Fruit fly (Drosophila melanogaster) whole organism, embryonic: ENCODE data around the gene CG13313.

ENCODE experiments used
- B-H2 ChIP-seq: fragments of 200-800 bp; sonication (Bioruptor generic); optimal IDR thresholded peaks from 2 replicates; lab custom pipeline; 2018; ENCODE audit warnings: missing biosample characterization, mild to moderate bottlenecking, missing genetic modification characterization
- Bdp1 ChIP-seq: fragments of 200-800 bp; sonication (Bioruptor generic); optimal IDR thresholded peaks from 3 replicates; lab custom pipeline; 2016; ENCODE audit warnings: missing biosample characterization, missing genetic modification characterization
- CG10321 ChIP-seq: fragments of 200-800 bp; sonication (Bioruptor generic); IDR thresholded peaks from 2 replicates; pipeline ENCODE4 v1.3.6; 2022; ENCODE audit warnings: missing biosample characterization, missing genetic modification characterization
- CG10543 ChIP-seq: fragments of 200-800 bp; sonication (Bioruptor generic); optimal IDR thresholded peaks from 3 replicates; lab custom pipeline; 2017; ENCODE audit warnings: missing biosample characterization, mild to moderate bottlenecking, missing genetic modification characterization, moderate library complexity
- CG10959 ChIP-seq: fragments of 200-800 bp; sonication (Bioruptor generic); IDR thresholded peaks from 2 replicates; pipeline ENCODE4 v1.3.6; 2022; ENCODE audit warnings: missing biosample characterization, missing genetic modification characterization
- CG12744 ChIP-seq: fragments of 200-800 bp; sonication (Bioruptor generic); optimal IDR thresholded peaks from 2 replicates; lab custom pipeline; 2016; ENCODE audit warnings: missing biosample characterization, missing genetic modification characterization
- CG13287 ChIP-seq: fragments of 200-800 bp; sonication (Bioruptor generic); IDR thresholded peaks from 2 replicates; pipeline ENCODE4 v1.3.6; 2022; ENCODE audit warnings: missing biosample characterization, missing genetic modification characterization; ENCODE audit not compliant: partially characterized antibody
- CG13624 ChIP-seq: fragments of 200-800 bp; sonication (Bioruptor generic); optimal IDR thresholded peaks from 2 replicates; lab custom pipeline; 2016; ENCODE audit warnings: missing biosample characterization, missing genetic modification characterization
- CG15011 ChIP-seq: fragments of 200-800 bp; sonication (Bioruptor generic); optimal IDR thresholded peaks from 3 replicates; lab custom pipeline; 2018; ENCODE audit warnings: missing biosample characterization, mild to moderate bottlenecking, missing genetic modification characterization
- CG18011 ChIP-seq: fragments of 200-800 bp; sonication (Bioruptor generic); optimal IDR thresholded peaks from 2 replicates; lab custom pipeline; 2017; ENCODE audit warnings: missing biosample characterization, missing genetic modification characterization, mild to moderate bottlenecking, moderate library complexity, missing genotype
- CG2129 ChIP-seq: fragments of 200-800 bp; sonication (Bioruptor generic); IDR thresholded peaks from 2 replicates; pipeline ENCODE4 v1.3.6; 2022; ENCODE audit warnings: missing biosample characterization, missing genetic modification characterization; ENCODE audit not compliant: partially characterized antibody
- CG32767 ChIP-seq: fragments of 200-800 bp; sonication (Bioruptor generic); IDR thresholded peaks from 2 replicates; pipeline ENCODE4 v1.3.6; 2022; ENCODE audit warnings: missing biosample characterization, missing genetic modification characterization
- CG3847 ChIP-seq: fragments of 200-800 bp; sonication (Bioruptor generic); IDR thresholded peaks from 2 replicates; pipeline ENCODE4 v1.3.6; 2022; ENCODE audit warnings: missing biosample characterization, missing genetic modification characterization
- CG4328 ChIP-seq: fragments of 200-800 bp; sonication (Bioruptor generic); optimal IDR thresholded peaks from 3 replicates; lab custom pipeline; 2017; ENCODE audit warnings: missing biosample characterization, missing genetic modification reagents, missing genetic modification characterization
- CG4820 ChIP-seq: fragments of 200-800 bp; sonication (Bioruptor generic); optimal IDR thresholded peaks from 3 replicates; lab custom pipeline; 2016; ENCODE audit warnings: missing biosample characterization, missing genetic modification characterization
- CG7556 ChIP-seq: fragments of 200-800 bp; sonication (Bioruptor generic); optimal IDR thresholded peaks from 2 replicates; lab custom pipeline; 2017; ENCODE audit warnings: missing biosample characterization, mild to moderate bottlenecking, missing genetic modification characterization
- CG7786 ChIP-seq: fragments of 200-800 bp; sonication (Bioruptor generic); optimal IDR thresholded peaks from 2 replicates; lab custom pipeline; 2016; ENCODE audit warnings: missing biosample characterization, missing genetic modification characterization
- CG8478 ChIP-seq: fragments of >200 bp; optimal IDR thresholded peaks from 2 replicates; lab custom pipeline; 2018
- Deaf1 ChIP-seq: fragments of 200-800 bp; optimal IDR thresholded peaks from 3 replicates; lab custom pipeline; 2019; ENCODE audit warnings: missing biosample characterization, mild to moderate bottlenecking, missing genetic modification characterization, moderate library complexity
- Dip2 ChIP-seq: fragments of 200-800 bp; sonication (Bioruptor generic); IDR thresholded peaks from 2 replicates; pipeline ENCODE4 v1.3.6; 2022; ENCODE audit warnings: missing biosample characterization, missing genetic modification characterization
- GATAe ChIP-seq: fragments of 200-800 bp; sonication (Bioruptor generic); conservative IDR thresholded peaks from 2 replicates; pipeline ENCODE4 v1.3.6; 2022; ENCODE audit warnings: missing biosample characterization, missing genetic modification characterization
- HLH3B ChIP-seq: fragments of 200-800 bp; sonication (Bioruptor generic); IDR thresholded peaks from 2 replicates; pipeline ENCODE4 v1.3.6; 2022; ENCODE audit warnings: missing biosample characterization, missing genetic modification characterization
- Kr ChIP-seq: fragments of 200-800 bp; sonication (Bioruptor generic); optimal IDR thresholded peaks from 2 replicates; lab custom pipeline; 2017; ENCODE audit warnings: missing biosample characterization, mild to moderate bottlenecking, missing genetic modification characterization
- Med ChIP-seq: fragments of 200-800 bp; sonication (Bioruptor generic); peaks from one replicate; lab custom pipeline; 2016; ENCODE audit warnings: missing biosample characterization, missing genetic modification characterization, mild to moderate bottlenecking, inconsistent platforms, moderate library complexity
- Meics ChIP-seq: fragments of 200-800 bp; sonication (Bioruptor generic); optimal IDR thresholded peaks from 2 replicates; lab custom pipeline; 2017; ENCODE audit warnings: missing biosample characterization, mild to moderate bottlenecking, missing genetic modification characterization
- Mes4 ChIP-seq: fragments of 200-800 bp; sonication (Bioruptor generic); optimal IDR thresholded peaks from 2 replicates; lab custom pipeline; 2016; ENCODE audit warnings: missing biosample characterization, missing genetic modification characterization
- NC2α ChIP-seq: fragments of 200-800 bp; sonication (Bioruptor generic); optimal IDR thresholded peaks from 2 replicates; lab custom pipeline; 2016; ENCODE audit warnings: missing biosample characterization, missing genetic modification characterization
- NK7.1 ChIP-seq: fragments of 200-800 bp; sonication (Bioruptor generic); optimal IDR thresholded peaks from 3 replicates; lab custom pipeline; 2016; ENCODE audit warnings: missing biosample characterization, missing genetic modification characterization
- Pdp1 ChIP-seq, 2 experiments: fragments of 200-800 bp; sonication (Bioruptor generic); optimal IDR thresholded peaks; 3 replicates each; lab custom pipeline; 2016; ENCODE audit warnings: missing biosample characterization in 2 of 2, missing genetic modification characterization in 2 of 2, mild to moderate bottlenecking in 1 of 2, moderate library complexity in 1 of 2
- Side ChIP-seq: fragments of 200-800 bp; sonication (Bioruptor generic); optimal IDR thresholded peaks from 2 replicates; lab custom pipeline; 2016; ENCODE audit warnings: missing biosample characterization, missing genetic modification characterization
- Stat92E ChIP-seq, 3 experiments: fragments of >200 bp in 2 of 3; fragments of 200-800 bp in 1 of 3; sonication (Bioruptor generic) in 1 of 3; optimal IDR thresholded peaks; 2 replicates each; lab custom pipeline; 2017 to 2019; ENCODE audit warnings: missing biosample characterization in 3 of 3, missing genetic modification characterization in 3 of 3, mild to moderate bottlenecking in 1 of 3, moderate library complexity in 1 of 3
- Tbp ChIP-seq: fragments of >200 bp; optimal IDR thresholded peaks from 2 replicates; lab custom pipeline; 2018; ENCODE audit warnings: missing biosample characterization, missing genetic modification characterization
- bbx ChIP-seq: fragments of 200-800 bp; sonication (Bioruptor generic); IDR thresholded peaks from 2 replicates; pipeline ENCODE4 v1.3.6; 2022; ENCODE audit warnings: missing biosample characterization, missing genetic modification characterization; ENCODE audit not compliant: partially characterized antibody
- bsh ChIP-seq, 2 experiments: fragments of 200-800 bp; sonication (Bioruptor generic); optimal IDR thresholded peaks; 2 replicates each; lab custom pipeline; 2017 to 2018; ENCODE audit warnings: mild to moderate bottlenecking in 2 of 2, missing biosample characterization in 2 of 2, missing genetic modification characterization in 2 of 2, moderate library complexity in 1 of 2
- btn ChIP-seq: fragments of 200-800 bp; sonication (Bioruptor generic); optimal IDR thresholded peaks from 2 replicates; lab custom pipeline; 2016; ENCODE audit warnings: missing biosample characterization, missing genetic modification characterization
- ci ChIP-seq: fragments of 200-800 bp; sonication (Bioruptor generic); IDR thresholded peaks from 3 replicates; pipeline ENCODE4 v1.3.6; 2022; ENCODE audit warnings: missing biosample characterization, missing genetic modification characterization
- crp ChIP-seq, 2 experiments: fragments of 200-800 bp; sonication (Bioruptor generic); optimal IDR thresholded peaks; 2 replicates in 1 of 2; 3 replicates in 1 of 2; lab custom pipeline; 2017; ENCODE audit warnings: missing biosample characterization in 2 of 2, missing genetic modification characterization in 2 of 2, mild to moderate bottlenecking in 1 of 2, moderate library complexity in 1 of 2
- dan ChIP-seq: fragments of 200-800 bp; sonication (Bioruptor generic); IDR thresholded peaks from 2 replicates; pipeline ENCODE4 v1.3.6; 2022; ENCODE audit warnings: missing biosample characterization, missing genetic modification characterization
- danr ChIP-seq: fragments of 200-800 bp; sonication (Bioruptor generic); IDR thresholded peaks from 2 replicates; pipeline ENCODE4 v1.3.6; 2022; ENCODE audit warnings: missing biosample characterization, missing genetic modification characterization
- fru ChIP-seq: fragments of >200 bp; optimal IDR thresholded peaks from 2 replicates; lab custom pipeline; 2017
- ham ChIP-seq: fragments of 200-800 bp; sonication (Bioruptor generic); IDR thresholded peaks from 2 replicates; pipeline ENCODE4 v1.3.6; 2022; ENCODE audit warnings: missing biosample characterization, missing genetic modification characterization
- oc ChIP-seq: fragments of 200-800 bp; sonication (Bioruptor generic); optimal IDR thresholded peaks from 2 replicates; lab custom pipeline; 2018; ENCODE audit warnings: missing biosample characterization, mild to moderate bottlenecking, missing genetic modification characterization, moderate library complexity
- otp ChIP-seq: fragments of 200-800 bp; sonication (Bioruptor generic); IDR thresholded peaks from 3 replicates; pipeline ENCODE4, ENCODE4 v1.3.6; 2022; ENCODE audit warnings: missing biosample characterization, missing genetic modification characterization
- rib ChIP-seq: fragments of 200-800 bp; sonication (Bioruptor generic); IDR thresholded peaks from 2 replicates; pipeline ENCODE4 v1.3.6; 2022; ENCODE audit warnings: missing biosample characterization, missing genetic modification characterization
- sd ChIP-seq: fragments of 200-800 bp; sonication (Bioruptor generic); optimal IDR thresholded peaks from 3 replicates; lab custom pipeline; 2018; ENCODE audit warnings: missing biosample characterization, mild to moderate bottlenecking, missing genetic modification characterization, moderate library complexity
- slbo ChIP-seq: fragments of 200-800 bp; sonication (Bioruptor generic); IDR thresholded peaks from 2 replicates; pipeline ENCODE4 v1.3.6; 2022; ENCODE audit warnings: missing biosample characterization, missing genetic modification characterization
- trem ChIP-seq: fragments of 200-800 bp; optimal IDR thresholded peaks from 3 replicates; lab custom pipeline; 2019; ENCODE audit warnings: missing biosample characterization, mild to moderate bottlenecking, missing genetic modification characterization, moderate library complexity
- vfl ChIP-seq: fragments of 200-800 bp; sonication (Bioruptor generic); optimal IDR thresholded peaks from 2 replicates; lab custom pipeline; 2016; ENCODE audit warnings: missing biosample characterization, missing genetic modification characterization
- wek ChIP-seq: fragments of 200-800 bp; sonication (Bioruptor generic); optimal IDR thresholded peaks from 3 replicates; lab custom pipeline; 2018; ENCODE audit warnings: missing biosample characterization, mild to moderate bottlenecking, missing genetic modification characterization, moderate library complexity
- wor ChIP-seq: fragments of 200-800 bp; sonication (Bioruptor generic); IDR thresholded peaks from 2 replicates; pipeline ENCODE4 v1.3.6; 2022; ENCODE audit warnings: missing biosample characterization, missing genetic modification characterization
- yki ChIP-seq: fragments of >200 bp; optimal IDR thresholded peaks from 3 replicates; lab custom pipeline; 2018
- z ChIP-seq: fragments of 200-800 bp; sonication (Bioruptor generic); IDR thresholded peaks from 3 replicates; pipeline ENCODE4 v1.3.6; 2022; ENCODE audit warnings: missing biosample characterization, missing genetic modification characterization

The CG13313 gene

dm6 chr3L:9004788-9005246 is 46.2 kb downstream of the CG13313 start, which contains the start of gene Doc3 (continued):
- TF ChIP-seq Deaf1 (tag; lab: Kevin White, UChicago) (peak; percentile 53), Kr (GFP tag; lab: Kevin White, UChicago) (no peak), Tbp (GFP tag; lab: Kevin White, UChicago) (no peak), CG13624 (GFP tag; lab: Kevin White, UChicago) (no peak), CG13287 (GFP tag; lab: Robert Waterston, UW) (peak; percentile 37; the same call in 1 of the 2 replicates), oc (tag; lab: Kevin White, UChicago) (peak; percentile 59), z (peak; percentile 64; the same call in 1 of the 3 replicates), B-H2 (GFP tag; lab: Kevin White, UChicago) (no peak), NC2α (GFP tag; lab: Kevin White, UChicago) (no peak), CG10959 (GFP tag; lab: Robert Waterston, UW) (no peak), CG18011 (GFP tag; lab: Kevin White, UChicago) (no peak), ham (GFP tag; lab: Robert Waterston, UW) (no peak), rib (0 out of 2 replicates have a peak, but pooled peaks have one; percentile 36), bbx (GFP tag; lab: Robert Waterston, UW) (0 out of 2 replicates have a peak, but pooled peaks have one; percentile 36), HLH3B (no peak), GATAe (GFP tag; lab: Robert Waterston, UW) (peak; percentile 82), Mes4 (GFP tag; lab: Kevin White, UChicago) (no peak), CG10543 (GFP tag; lab: Kevin White, UChicago) (peak; percentile 70), CG12744 (no peak), CG4820 (GFP tag; lab: Kevin White, UChicago) (no peak), wek (GFP tag; lab: Kevin White, UChicago) (no peak), vfl (GFP tag; lab: Kevin White, UChicago) (peak; percentile 38), yki (lab: Kevin White, UChicago) (no peak), Dip2 (GFP tag; lab: Robert Waterston, UW) (no peak), Stat92E (GFP tag; optimal IDR thresholded peaks at IDR 0.05; lab: Kevin White, UChicago) (peak in 1 of 3 experiments; percentile 97), btn (GFP tag; lab: Kevin White, UChicago) (no peak), CG7786 (GFP tag; lab: Kevin White, UChicago) (no peak), bsh (GFP tag; optimal IDR thresholded peaks at IDR 0.05; lab: Kevin White, UChicago) (no peak), wor (GFP tag; lab: Robert Waterston, UW) (no peak), Meics (GFP tag; lab: Kevin White, UChicago) (no peak), CG10321 (GFP tag; lab: Robert Waterston, UW) (peak; percentile 96), CG7556 (GFP tag; lab: Kevin White, UChicago) (no peak), sd (tag; lab: Kevin White, UChicago) (peak; percentile 70), ci (GFP tag; lab: Robert Waterston, UW) (peak; percentile 39; the same call in 1 of the 3 replicates), CG15011 (GFP tag; lab: Kevin White, UChicago) (no peak), danr (GFP tag; lab: Robert Waterston, UW) (no peak), fru (no peak), Pdp1 (GFP tag; optimal IDR thresholded peaks at IDR 0.05; lab: Kevin White, UChicago) (peak in 1 of 2 experiments; percentile 74), CG32767 (GFP tag; lab: Robert Waterston, UW) (peak; percentile 38; the same call in 1 of the 2 replicates), CG2129 (GFP tag; lab: Robert Waterston, UW) (no peak), NK7.1 (GFP tag; lab: Kevin White, UChicago) (no peak), crp (GFP tag; optimal IDR thresholded peaks at IDR 0.05; lab: Kevin White, UChicago) (no peak), Side (GFP tag; lab: Kevin White, UChicago) (no peak), Bdp1 (no peak), slbo (GFP tag; lab: Robert Waterston, UW) (peak; percentile 23; the same call in 1 of the 2 replicates), trem (tag; lab: Kevin White, UChicago) (no peak), CG4328 (no peak), dan (GFP tag; lab: Robert Waterston, UW) (no peak), CG8478 (lab: Kevin White, UChicago) (peak; percentile 25), CG3847 (GFP tag; lab: Robert Waterston, UW) (no peak), Med (GFP tag; lab: Kevin White, UChicago) (peak; percentile 67), otp (GFP tag; lab: Robert Waterston, UW) (no peak)
